Fruit fly (Drosophila melanogaster) whole organism, embryonic: ENCODE results near the gene Idh3g.
A peak's percentile ranks its signal among the peaks of the same experiment; 100 is the strongest.

ENCODE experiments used
- Antp ChIP-seq: fragments of 200-800 bp; sonication (Bioruptor generic); optimal IDR thresholded peaks from 3 replicates; lab custom pipeline; 2016; ENCODE audit warnings: missing biosample characterization, missing genetic modification characterization
- B-H2 ChIP-seq: fragments of 200-800 bp; sonication (Bioruptor generic); optimal IDR thresholded peaks from 2 replicates; lab custom pipeline; 2018; ENCODE audit warnings: missing biosample characterization, mild to moderate bottlenecking, missing genetic modification characterization
- CG11085 ChIP-seq: fragments of 200-800 bp; sonication (Bioruptor generic); IDR thresholded peaks from 2 replicates; pipeline ENCODE4 v1.3.6; 2022; ENCODE audit warnings: missing biosample characterization, missing genetic modification characterization
- CG11695 ChIP-seq: fragments of 200-800 bp; sonication (Bioruptor generic); IDR thresholded peaks from 3 replicates; pipeline ENCODE4 v1.3.6; 2022; ENCODE audit warnings: missing biosample characterization, missing genetic modification characterization
- CG12744 ChIP-seq: fragments of 200-800 bp; sonication (Bioruptor generic); optimal IDR thresholded peaks from 2 replicates; lab custom pipeline; 2016; ENCODE audit warnings: missing biosample characterization, missing genetic modification characterization
- CG14667 ChIP-seq: fragments of 200-800 bp; sonication (Bioruptor generic); IDR thresholded peaks from 2 replicates; pipeline ENCODE4 v1.3.6; 2022; ENCODE audit warnings: missing biosample characterization, missing genetic modification characterization
- CG15073 ChIP-seq: fragments of 200-800 bp; sonication (Bioruptor generic); optimal IDR thresholded peaks from 2 replicates; lab custom pipeline; 2016; ENCODE audit warnings: missing biosample characterization, missing genetic modification characterization
- CG1529 ChIP-seq: fragments of 200-800 bp; sonication (Bioruptor generic); optimal IDR thresholded peaks from 3 replicates; lab custom pipeline; 2018; ENCODE audit warnings: missing biosample characterization, missing genetic modification characterization
- CG15479 ChIP-seq: fragments of 200-800 bp; sonication (Bioruptor generic); optimal IDR thresholded peaks from 3 replicates; lab custom pipeline; 2019; ENCODE audit warnings: missing biosample characterization, mild to moderate bottlenecking, missing genetic modification characterization, moderate library complexity
- CG16813 ChIP-seq: fragments of 200-800 bp; sonication (Bioruptor generic); IDR thresholded peaks from 3 replicates; pipeline ENCODE4 v1.3.6; 2022; ENCODE audit warnings: missing biosample characterization, missing genetic modification characterization; ENCODE audit not compliant: partially characterized antibody
- CG16863 ChIP-seq: fragments of 200-800 bp; sonication (Bioruptor generic); optimal IDR thresholded peaks from 3 replicates; lab custom pipeline; 2016; ENCODE audit warnings: missing biosample characterization, missing genetic modification characterization
- CG17568 ChIP-seq: fragments of 200-800 bp; sonication (Bioruptor generic); optimal IDR thresholded peaks from 2 replicates; lab custom pipeline; 2018; ENCODE audit warnings: missing biosample characterization, mild to moderate bottlenecking, missing genetic modification characterization, moderate library complexity
- CG17612 ChIP-seq: fragments of 200-800 bp; sonication (Bioruptor generic); IDR thresholded peaks from 2 replicates; pipeline ENCODE4 v1.3.6; 2022; ENCODE audit warnings: missing biosample characterization, missing genetic modification characterization
- CG2678 ChIP-seq: fragments of 200-800 bp; sonication (Bioruptor generic); optimal IDR thresholded peaks from 3 replicates; lab custom pipeline; 2019; ENCODE audit warnings: missing biosample characterization, mild to moderate bottlenecking, missing genetic modification characterization, moderate library complexity
- CG31441 ChIP-seq: fragments of 200-800 bp; sonication (Bioruptor generic); IDR thresholded peaks from 2 replicates; pipeline ENCODE4 v1.3.6; 2022; ENCODE audit warnings: missing biosample characterization, missing genetic modification characterization
- CG32532 ChIP-seq: fragments of 200-800 bp; sonication (Bioruptor generic); IDR thresholded peaks from 2 replicates; pipeline ENCODE4 v1.3.6; 2022; ENCODE audit warnings: missing biosample characterization, missing genetic modification characterization
- CG7556 ChIP-seq: fragments of 200-800 bp; sonication (Bioruptor generic); optimal IDR thresholded peaks from 2 replicates; lab custom pipeline; 2017; ENCODE audit warnings: missing biosample characterization, mild to moderate bottlenecking, missing genetic modification characterization
- CG7928 ChIP-seq: fragments of 200-800 bp; sonication (Bioruptor generic); optimal IDR thresholded peaks from 2 replicates; lab custom pipeline; 2017; ENCODE audit warnings: missing biosample characterization, mild to moderate bottlenecking, missing genetic modification characterization
- CG8478 ChIP-seq: fragments of >200 bp; optimal IDR thresholded peaks from 2 replicates; lab custom pipeline; 2018
- CoRest ChIP-seq: fragments of 200-800 bp; sonication (Bioruptor generic); optimal IDR thresholded peaks from 3 replicates; lab custom pipeline; 2018; ENCODE audit warnings: missing biosample characterization, mild to moderate bottlenecking, missing genetic modification characterization, moderate library complexity
- Dll ChIP-seq: fragments of 200-800 bp; sonication (Bioruptor generic); IDR thresholded peaks from 4 replicates; pipeline ENCODE4 v1.3.6; 2022; ENCODE audit warnings: missing biosample characterization, missing genetic modification characterization; ENCODE audit not compliant: partially characterized antibody
- Eip74EF ChIP-seq, 2 experiments: fragments of 200-800 bp in 1 of 2; fragments of >200 bp in 1 of 2; sonication (Bioruptor generic) in 1 of 2; optimal IDR thresholded peaks; 2 replicates each; lab custom pipeline; 2017 to 2019; ENCODE audit warnings: missing biosample characterization in 2 of 2, missing genetic modification characterization in 2 of 2, mild to moderate bottlenecking in 1 of 2, moderate library complexity in 1 of 2
- Elba2 ChIP-seq: fragments of 200-800 bp; sonication (Bioruptor generic); optimal IDR thresholded peaks from 3 replicates; lab custom pipeline; 2016; ENCODE audit warnings: missing biosample characterization, missing genetic modification characterization
- Mad ChIP-seq: fragments of 200-800 bp; sonication (Bioruptor generic); optimal IDR thresholded peaks from 2 replicates; lab custom pipeline; 2016; ENCODE audit warnings: missing biosample characterization, missing genetic modification characterization
- Poxn ChIP-seq: fragments of 200-800 bp; sonication (Bioruptor generic); IDR thresholded peaks from 2 replicates; pipeline ENCODE4 v1.3.6; 2022; ENCODE audit warnings: missing biosample characterization, missing genetic modification characterization
- TFAM ChIP-seq: fragments of 200-800 bp; sonication (Bioruptor generic); optimal IDR thresholded peaks from 2 replicates; lab custom pipeline; 2017; ENCODE audit warnings: missing biosample characterization, missing genetic modification characterization, inconsistent platforms
- Tbp ChIP-seq: fragments of >200 bp; optimal IDR thresholded peaks from 2 replicates; lab custom pipeline; 2018; ENCODE audit warnings: missing biosample characterization, missing genetic modification characterization
- Usf ChIP-seq: fragments of 200-800 bp; sonication (Bioruptor generic); optimal IDR thresholded peaks from 2 replicates; lab custom pipeline; 2017; ENCODE audit warnings: missing genotype, missing biosample characterization, missing genetic modification characterization
- ash1 ChIP-seq: fragments of 200-800 bp; sonication (Bioruptor generic); optimal IDR thresholded peaks from 2 replicates; lab custom pipeline; 2018; ENCODE audit warnings: missing biosample characterization, mild to moderate bottlenecking, missing genetic modification characterization
- bab2 ChIP-seq: fragments of 200-800 bp; sonication (Bioruptor generic); optimal IDR thresholded peaks from 2 replicates; lab custom pipeline; 2016; ENCODE audit warnings: missing biosample characterization, missing genetic modification characterization
- bowl ChIP-seq: fragments of 200-800 bp; sonication (Bioruptor generic); IDR thresholded peaks from 2 replicates; pipeline ENCODE4 v1.3.6; 2022; ENCODE audit warnings: missing biosample characterization, missing genetic modification characterization
- cad ChIP-seq: fragments of >200 bp; optimal IDR thresholded peaks from 2 replicates; lab custom pipeline; 2017; ENCODE audit warnings: missing biosample characterization, missing genetic modification characterization
- chm ChIP-seq: fragments of 200-800 bp; sonication (Bioruptor generic); IDR thresholded peaks from 2 replicates; pipeline ENCODE4 v1.3.6; 2022; ENCODE audit warnings: missing biosample characterization, missing genetic modification characterization
- dm ChIP-seq: fragments of 200-800 bp; sonication (Bioruptor generic); optimal IDR thresholded peaks from 3 replicates; lab custom pipeline; 2016; ENCODE audit warnings: missing biosample characterization, missing genetic modification characterization
- gfzf ChIP-seq: fragments of 200-800 bp; sonication (Bioruptor generic); optimal IDR thresholded peaks from 2 replicates; lab custom pipeline; 2016; ENCODE audit warnings: missing biosample characterization, mild to moderate bottlenecking, missing genetic modification characterization, moderate library complexity
- grau ChIP-seq: fragments of 200-800 bp; optimal IDR thresholded peaks from 3 replicates; lab custom pipeline; 2019; ENCODE audit warnings: missing biosample characterization, mild to moderate bottlenecking, missing genetic modification characterization, moderate library complexity
- hb ChIP-seq: fragments of 200-800 bp; sonication (Bioruptor generic); IDR thresholded peaks from 3 replicates; pipeline ENCODE4 v1.3.6; 2022; ENCODE audit warnings: missing biosample characterization, missing genetic modification characterization; ENCODE audit not compliant: partially characterized antibody
- jing ChIP-seq: fragments of 200-800 bp; sonication (Bioruptor generic); optimal IDR thresholded peaks from 2 replicates; lab custom pipeline; 2018; ENCODE audit warnings: missing biosample characterization, mild to moderate bottlenecking, missing genetic modification characterization
- oc ChIP-seq: fragments of 200-800 bp; sonication (Bioruptor generic); optimal IDR thresholded peaks from 2 replicates; lab custom pipeline; 2018; ENCODE audit warnings: missing biosample characterization, mild to moderate bottlenecking, missing genetic modification characterization, moderate library complexity
- prd ChIP-seq, 3 experiments: fragments of >200 bp in 2 of 3; fragments of 200-800 bp in 1 of 3; sonication (Bioruptor generic) in 1 of 3; optimal IDR thresholded peaks in 2 of 3; IDR thresholded peaks in 1 of 3; 2 replicates in 2 of 3; 3 replicates in 1 of 3; pipeline versions ENCODE4 v1.3.6 to Lab custom; 2017 to 2022; ENCODE audit warnings: missing biosample characterization in 1 of 3, missing genetic modification characterization in 1 of 3
- psq ChIP-seq: fragments of 200-800 bp; sonication (Bioruptor generic); optimal IDR thresholded peaks from 2 replicates; lab custom pipeline; 2017; ENCODE audit warnings: missing biosample characterization, missing genetic modification characterization
- pum ChIP-seq: fragments of 200-800 bp; sonication (Bioruptor generic); optimal IDR thresholded peaks from 2 replicates; lab custom pipeline; 2016; ENCODE audit warnings: missing biosample characterization, missing genetic modification characterization
- pzg ChIP-seq: fragments of 200-800 bp; sonication (Bioruptor generic); optimal IDR thresholded peaks from 3 replicates; lab custom pipeline; 2018; ENCODE audit warnings: missing biosample characterization, mild to moderate bottlenecking, missing genetic modification characterization, moderate library complexity
- run ChIP-seq: fragments of 200-800 bp; sonication (Bioruptor generic); optimal IDR thresholded peaks from 3 replicates; lab custom pipeline; 2018; ENCODE audit warnings: missing biosample characterization, mild to moderate bottlenecking, missing genetic modification characterization
- seq ChIP-seq: fragments of 200-800 bp; sonication (Bioruptor generic); IDR thresholded peaks from 2 replicates; pipeline ENCODE4 v1.3.6; 2022; ENCODE audit warnings: missing biosample characterization, missing genetic modification characterization
- sob ChIP-seq: fragments of 200-800 bp; sonication (Bioruptor generic); IDR thresholded peaks from 2 replicates; pipeline ENCODE4 v1.3.6; 2022; ENCODE audit warnings: missing biosample characterization, missing genetic modification characterization
- tna ChIP-seq: fragments of 200-800 bp; sonication (Bioruptor generic); IDR thresholded peaks from 2 replicates; pipeline ENCODE4 v1.3.6; 2022; ENCODE audit warnings: missing biosample characterization, missing genetic modification characterization; ENCODE audit not compliant: partially characterized antibody
- unpg ChIP-seq: fragments of 200-800 bp; sonication (Bioruptor generic); optimal IDR thresholded peaks from 3 replicates; lab custom pipeline; 2018; ENCODE audit warnings: missing biosample characterization, mild to moderate bottlenecking, missing genetic modification characterization, moderate library complexity
- vnd ChIP-seq: fragments of 200-800 bp; sonication (Bioruptor generic); IDR thresholded peaks from 3 replicates; pipeline ENCODE4 v1.3.6; 2022; ENCODE audit warnings: missing biosample characterization, missing genetic modification characterization; ENCODE audit not compliant: partially characterized antibody
- zfh1 ChIP-seq: fragments of 200-800 bp; sonication (Bioruptor generic); IDR thresholded peaks from 3 replicates; pipeline ENCODE4 v1.3.6; 2022; ENCODE audit warnings: missing biosample characterization, missing genetic modification characterization

Gene Idh3g

DNA sequence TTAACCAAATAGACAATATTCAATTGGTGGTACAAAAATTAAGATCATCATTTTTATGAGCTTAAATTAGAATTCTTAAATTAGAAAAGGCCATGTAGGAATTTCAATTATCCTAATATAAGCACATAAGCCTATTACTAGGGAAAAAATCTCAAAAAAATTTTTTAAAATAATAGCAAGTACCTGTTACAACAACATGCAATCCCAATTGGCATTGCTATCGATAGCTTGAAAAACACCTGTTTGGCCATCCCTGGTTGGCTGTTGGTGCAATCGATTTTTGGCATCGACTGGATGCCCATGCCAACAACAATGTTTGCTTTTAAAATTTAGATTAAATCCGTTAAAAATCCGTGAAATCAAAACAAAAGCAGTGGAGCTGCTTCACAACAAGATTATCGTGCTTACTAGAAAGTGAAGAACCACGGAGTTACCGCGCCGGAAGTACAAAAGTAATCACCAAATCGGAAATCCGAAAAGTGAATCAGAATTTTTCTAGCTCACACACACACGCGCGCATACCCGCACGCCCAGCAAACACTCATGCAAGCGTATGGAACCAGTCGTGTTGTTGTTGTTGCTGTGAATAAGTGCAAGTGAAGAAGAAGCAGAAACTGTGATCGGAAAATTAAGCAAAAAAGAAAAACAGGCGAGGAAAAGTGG is 19.0 kb upstream of the Idh3g start, which contains the start of gene RASSF8:
Gene RASSF8, plus strand, starts transcription at position 265 of the 663 bp plus-strand sequence.
- TF ChIP-seq CG16813 (peak; percentile 64), Antp (GFP tag; lab: Kevin White, UChicago) (peak; percentile 27), Mad (GFP tag; lab: Kevin White, UChicago) (no peak), Elba2 (GFP tag; lab: Kevin White, UChicago) (peak; percentile 20), Usf (GFP tag; lab: Kevin White, UChicago) (no peak), CG11695 (GFP tag; lab: Robert Waterston, UW) (no peak), oc (tag; lab: Kevin White, UChicago) (no peak), ash1 (no peak), pzg (peak; percentile 39), Tbp (no peak), CG7556 (GFP tag; lab: Kevin White, UChicago) (no peak), bab2 (peak; percentile 29), CG15479 (no peak), dm (GFP tag; lab: Kevin White, UChicago) (peak; percentile 25), CG32532 (GFP tag; lab: Robert Waterston, UW) (peak; percentile 46), CG16863 (GFP tag; lab: Kevin White, UChicago) (no peak), chm (GFP tag; lab: Robert Waterston, UW) (no peak), Poxn (GFP tag; lab: Robert Waterston, UW) (no peak), cad (GFP tag; lab: Kevin White, UChicago) (no peak), CG14667 (GFP tag; lab: Robert Waterston, UW) (no peak), Eip74EF (GFP tag; optimal IDR thresholded peaks at IDR 0.05; lab: Kevin White, UChicago) (no peak), CG7928 (peak; percentile 87), vnd (peak; percentile 66), CG17568 (GFP tag; lab: Kevin White, UChicago) (no peak), grau (tag; lab: Kevin White, UChicago) (no peak), sob (no peak), unpg (no peak), CG1529 (GFP tag; lab: Kevin White, UChicago) (no peak), CoRest (peak; percentile 57), CG12744 (GFP tag; lab: Kevin White, UChicago) (no peak), pum (GFP tag; lab: Kevin White, UChicago) (no peak), run (tag; lab: Kevin White, UChicago) (no peak), Dll (GFP tag; lab: Robert Waterston, UW) (peak; percentile 72), TFAM (GFP tag; lab: Kevin White, UChicago) (no peak), CG17612 (GFP tag; lab: Robert Waterston, UW) (no peak), zfh1 (no peak), CG11085 (GFP tag; lab: Robert Waterston, UW) (no peak), hb (peak; percentile 65; the same call in 2 of the 3 replicates), psq (GFP tag; lab: Kevin White, UChicago) (no peak), CG8478 (lab: Kevin White, UChicago) (no peak), CG31441 (GFP tag; lab: Robert Waterston, UW) (peak; percentile 38), jing (GFP tag; lab: Kevin White, UChicago) (no peak), seq (GFP tag; lab: Robert Waterston, UW) (no peak), CG2678 (tag; lab: Kevin White, UChicago) (peak; percentile 22), prd (optimal IDR thresholded peaks at IDR 0.05; lab: Kevin White, UChicago) (no peak), prd (GFP tag; IDR thresholded peaks at IDR 0.05; lab: Robert Waterston, UW) (0 out of 3 replicates have a peak, but pooled peaks have one; percentile 10), CG15073 (GFP tag; lab: Kevin White, UChicago) (peak; percentile 6), B-H2 (GFP tag; lab: Kevin White, UChicago) (peak; percentile 18), bowl (GFP tag; lab: Robert Waterston, UW) (no peak), tna (GFP tag; lab: Robert Waterston, UW) (peak; percentile 8; the same call in 1 of the 2 replicates), gfzf (peak; percentile 66)
